Worm (Caenorhabditis elegans) whole organism, young adult: Measurements from ENCODE around the gene T23B12.5.

ENCODE experiments used
- K11D2.4 ChIP-seq: fragments of 200-800 bp; sonication (Bioruptor generic); IDR thresholded peaks from 2 replicates; pipeline ENCODE4 v1.3.6; 2022; ENCODE audit warnings: missing genetic modification reagents, missing genetic modification characterization, missing compliant biosample characterization
- Y67H2A.10 ChIP-seq: fragments of 200-800 bp; sonication (Bioruptor generic); conservative IDR thresholded peaks from 2 replicates; pipeline ENCODE4 v1.3.6; 2022; ENCODE audit warnings: missing genetic modification reagents, missing genetic modification characterization, missing compliant biosample characterization
- ama-1 ChIP-seq, 3 experiments: fragments of 150-350 bp in 1 of 3; sonication (generic microtip) in 2 of 3; optimal IDR thresholded peaks; 2 replicates each; lab custom pipeline; 2014 to 2018; ENCODE audit warnings: missing biosample characterization in 2 of 3, missing genetic modification characterization in 2 of 3, missing genetic modification reagents in 2 of 3
- attf-3 ChIP-seq: fragments of 200-800 bp; sonication (Bioruptor generic); conservative IDR thresholded peaks from 2 replicates; pipeline ENCODE4 v1.3.6; 2022; ENCODE audit warnings: missing genetic modification reagents, missing genetic modification characterization, missing compliant biosample characterization
- bed-1 ChIP-seq: fragments of 200-800 bp; sonication (Bioruptor generic); IDR thresholded peaks from 2 replicates; pipeline ENCODE4 v1.3.6; 2022; ENCODE audit warnings: missing genetic modification reagents, missing genetic modification characterization, missing compliant biosample characterization
- ceh-40 ChIP-seq: fragments of 200-800 bp; sonication (Bioruptor generic); IDR thresholded peaks from 2 replicates; pipeline ENCODE4 v1.3.6; 2022; ENCODE audit warnings: missing genetic modification characterization, missing compliant biosample characterization
- sea-2 ChIP-seq: fragments of 200-800 bp; sonication (Bioruptor generic); IDR thresholded peaks from 2 replicates; pipeline ENCODE4 v1.3.6; 2022; ENCODE audit warnings: missing genetic modification characterization, missing compliant biosample characterization
- snpc-4 ChIP-seq, 5 experiments: fragments of 150-350 bp in 1 of 5; sonication (generic microtip) in 4 of 5; optimal IDR thresholded peaks; 2 replicates each; lab custom pipeline; 2014 to 2018; ENCODE audit warnings: missing genetic modification characterization in 5 of 5, missing biosample characterization in 3 of 5, antibody characterized with exemption in 2 of 5, mild to moderate bottlenecking in 2 of 5, missing compliant biosample characterization in 2 of 5, missing genotype in 2 of 5, moderate library complexity in 2 of 5, missing genetic modification reagents in 1 of 5
- ztf-18 ChIP-seq: sonication (generic microtip); optimal IDR thresholded peaks from 2 replicates; lab custom pipeline; 2016; ENCODE audit warnings: missing genotype, mild to moderate bottlenecking, missing genetic modification characterization, missing compliant biosample characterization
- ztf-28 ChIP-seq: fragments of 200-800 bp; sonication (Bioruptor generic); IDR thresholded peaks from 2 replicates; pipeline ENCODE4 v1.3.6; 2022; ENCODE audit warnings: missing genetic modification reagents, missing genetic modification characterization, missing compliant biosample characterization
- ztf-3 ChIP-seq: fragments of 200-800 bp; sonication (Bioruptor generic); optimal IDR thresholded peaks from 2 replicates; lab custom pipeline; 2018; ENCODE audit warnings: mild to moderate bottlenecking, missing genetic modification characterization, missing compliant biosample characterization

ce11 chrV:8494260-8494939 lies 46.6 kb upstream of the T23B12.5 start, which contains the start of gene pxn-1:
- TF ChIP-seq ceh-40 (GFP tag; lab: Robert Waterston, UW) = no peak
- TF ChIP-seq ama-1 (optimal IDR thresholded peaks at IDR 0.05; lab: Kevin White, UChicago) = no peak
- TF ChIP-seq ama-1 (GFP tag; optimal IDR thresholded peaks at IDR 0.05; lab: Kevin White, UChicago) = no peak
- TF ChIP-seq ztf-3 (GFP tag; lab: Kevin White, UChicago) = no peak
- TF ChIP-seq snpc-4 (GFP tag; optimal IDR thresholded peaks at IDR 0.05; lab: Kevin White, UChicago) = no peak
- TF ChIP-seq snpc-4 (tag; optimal IDR thresholded peaks at IDR 0.05; lab: Kevin White, UChicago) = no peak
- TF ChIP-seq sea-2 = no peak
- no peak for TF ChIP-seq K11D2.4 (GFP tag; lab: Robert Waterston, UW)
- TF ChIP-seq Y67H2A.10 (GFP tag; lab: Robert Waterston, UW) = no peak
- no peak for TF ChIP-seq bed-1
- no peak for TF ChIP-seq attf-3
- no peak for TF ChIP-seq ztf-18 (tag; lab: Kevin White, UChicago)
- TF ChIP-seq ztf-28 = no peak
